Worm (Caenorhabditis elegans): ENCODE measurements around the gene cyn-9.

The cyn-9 gene

DNA sequence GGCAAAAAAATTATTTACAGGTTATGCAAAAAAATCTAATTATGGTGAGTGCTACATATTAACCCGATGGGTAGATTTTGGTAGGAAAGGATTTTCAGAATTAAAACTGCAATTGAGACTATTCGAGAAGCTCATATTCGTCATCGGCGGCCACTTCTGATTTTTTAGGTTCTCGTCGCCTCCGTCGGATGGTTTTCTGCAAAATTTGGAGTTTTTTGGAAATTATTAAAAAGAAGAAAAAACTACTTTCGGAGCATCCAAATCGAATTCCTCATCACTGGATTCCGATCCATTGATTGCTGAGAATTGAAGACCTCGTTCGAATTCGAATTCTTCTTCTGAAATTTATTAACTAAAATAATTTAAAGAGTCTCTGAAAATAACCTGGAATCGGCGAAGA, 46.5 kb downstream of the cyn-9 start (continued):
- no peak for TF ChIP-seq rcor-1 (GFP tag; IDR thresholded peaks at IDR 0.05)
- no peak for TF ChIP-seq ceh-91 (GFP tag; IDR thresholded peaks at IDR 0.05)
- TF ChIP-seq Y53G8AR.9 (GFP tag; conservative IDR thresholded peaks at IDR 0.05), result peak; percentile 62; the same call in 1 of the 2 replicates
- no peak for TF ChIP-seq repo-1 (tag; optimal IDR thresholded peaks at IDR 0.05)
- no peak for TF ChIP-seq somi-1 (GFP tag; optimal IDR thresholded peaks at IDR 0.05)
- TF ChIP-seq dpff-1 (tag; optimal IDR thresholded peaks at IDR 0.05), result peak; percentile 46
- TF ChIP-seq ztf-18 (tag; optimal IDR thresholded peaks at IDR 0.05), result no peak
- TF ChIP-seq F33H1.4 (GFP tag; IDR thresholded peaks at IDR 0.05), result no peak
- TF ChIP-seq B0261.1 (tag; optimal IDR thresholded peaks at IDR 0.05), result no peak
- no peak for TF ChIP-seq rec-8 (tag; optimal IDR thresholded peaks at IDR 0.05)
- TF ChIP-seq B0336.3 (GFP tag; IDR thresholded peaks at IDR 0.05), result no peak; the same call in 1 of the 2 replicates
- no peak for TF ChIP-seq madf-10 (tag; optimal IDR thresholded peaks at IDR 0.05)
- peak; percentile 18 for TF ChIP-seq lin-40 (tag; optimal IDR thresholded peaks at IDR 0.05)
- peak; percentile 26 for TF ChIP-seq madf-6 (GFP tag; IDR thresholded peaks at IDR 0.05)
- TF ChIP-seq attf-6 (GFP tag; IDR thresholded peaks at IDR 0.05), result no peak

DNA sequence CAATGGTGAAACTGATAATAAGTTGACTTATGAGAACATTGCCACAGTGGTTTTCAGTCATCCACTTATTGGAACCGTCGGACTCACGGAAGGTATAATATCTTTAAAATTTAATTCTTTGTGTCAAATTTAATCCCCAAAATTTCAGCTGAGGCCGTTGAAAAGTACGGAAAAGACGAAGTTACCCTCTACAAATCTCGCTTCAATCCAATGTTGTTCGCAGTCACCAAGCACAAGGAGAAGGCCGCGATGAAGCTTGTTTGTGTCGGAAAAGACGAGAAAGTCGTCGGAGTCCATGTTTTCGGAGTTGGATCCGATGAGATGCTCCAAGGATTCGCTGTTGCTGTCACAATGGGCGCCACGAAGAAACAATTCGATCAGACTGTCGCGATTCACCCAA, 47.0 kb downstream of the cyn-9 start:
- TF ChIP-seq egl-18 (GFP tag; IDR thresholded peaks at IDR 0.05) (0 out of 2 replicates have a peak, but pooled peaks have one; percentile 11), pbrm-1 (GFP tag; IDR thresholded peaks at IDR 0.05) (no peak)

DNA sequence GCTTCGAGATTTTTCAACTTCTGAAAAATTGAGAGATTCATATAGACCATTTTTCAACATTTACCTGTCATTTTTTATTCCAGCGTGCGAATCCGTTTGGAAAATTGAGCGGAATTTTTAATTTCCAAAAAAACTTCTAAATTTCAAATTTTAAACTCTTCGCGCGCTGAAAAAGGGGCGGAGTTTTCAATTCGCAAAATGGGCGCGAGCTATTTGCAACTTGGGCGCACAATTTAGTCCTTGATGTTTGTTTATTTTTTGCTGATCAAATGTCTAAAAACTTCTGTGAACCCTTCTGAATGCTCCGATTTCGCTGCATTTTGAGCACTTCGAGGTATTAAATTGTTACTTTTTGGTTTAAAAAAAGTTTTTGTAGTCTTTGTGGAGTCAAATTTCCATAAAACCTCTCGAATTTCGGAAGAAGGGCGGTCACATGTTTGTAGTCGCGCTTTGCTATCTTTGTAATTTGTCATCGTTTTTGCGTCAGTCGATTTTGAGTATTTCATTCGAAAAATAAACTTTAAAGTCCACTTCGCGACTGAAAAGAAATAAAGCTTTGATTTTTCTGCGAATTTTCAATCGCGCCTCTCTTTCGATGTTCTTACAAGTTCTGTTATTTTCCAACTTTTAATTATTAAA, 48.6 kb downstream of the cyn-9 start, which contains the start of the genes madf-8 and gsr-1:
Gene madf-8 (minus strand): TSS at position 156 of the 639 bp plus-strand sequence.
Gene gsr-1 (plus strand): TSS at position 231 of the 639 bp plus-strand sequence.
- TF ChIP-seq madf-8 (GFP tag; conservative IDR thresholded peaks at IDR 0.05), result 0 out of 2 replicates have a peak, but pooled peaks have one; percentile 21
- peak; percentile 39; the same call in 1 of the 2 replicates for TF ChIP-seq D2030.7 (GFP tag; IDR thresholded peaks at IDR 0.05)
- peak; percentile 36 for TF ChIP-seq dpl-1 (GFP tag; optimal IDR thresholded peaks at IDR 0.05)
- TF ChIP-seq pha-4 (tag; optimal IDR thresholded peaks at IDR 0.05), result no peak
- TF ChIP-seq efl-1 (GFP tag; optimal IDR thresholded peaks at IDR 0.05), result peak; percentile 55
- TF ChIP-seq ceh-100 (GFP tag; IDR thresholded peaks at IDR 0.05), result peak; percentile 15; the same call in 1 of the 2 replicates
- no peak for TF ChIP-seq madf-3 (GFP tag; IDR thresholded peaks at IDR 0.05)
- peak; percentile 45; the same call in 1 of the 2 replicates for TF ChIP-seq dox-1 (GFP tag; IDR thresholded peaks at IDR 0.05)
- peak in 1 of 3 experiments; percentile 33 for TF ChIP-seq lin-35 (GFP tag; optimal IDR thresholded peaks at IDR 0.05)
- peak; percentile 34 for TF ChIP-seq lsl-1 (GFP tag; optimal IDR thresholded peaks at IDR 0.05)
- no peak for TF ChIP-seq B0261.1 (tag; optimal IDR thresholded peaks at IDR 0.05)
- TF ChIP-seq attf-6 (GFP tag; IDR thresholded peaks at IDR 0.05), result no peak
- TF ChIP-seq mcd-1 (GFP tag; IDR thresholded peaks at IDR 0.05), result peak; percentile 27; the same call in 1 of the 2 replicates
- TF ChIP-seq xnd-1 (tag; optimal IDR thresholded peaks at IDR 0.05), result peak; percentile 16
- peak; percentile 45 for TF ChIP-seq lin-54 (GFP tag; optimal IDR thresholded peaks at IDR 0.05)
- TF ChIP-seq F33H1.4 (GFP tag; IDR thresholded peaks at IDR 0.05), result 0 out of 2 replicates have a peak, but pooled peaks have one; percentile 12
- no peak for TF ChIP-seq cebp-1 (GFP tag; IDR thresholded peaks at IDR 0.05)
- peak; percentile 14 for TF ChIP-seq cebp-1 (tag; optimal IDR thresholded peaks at IDR 0.05)
- peak; percentile 8 for TF ChIP-seq him-1 (tag; optimal IDR thresholded peaks at IDR 0.05)
- peak; percentile 17 for TF ChIP-seq ZK185.1 (tag; optimal IDR thresholded peaks at IDR 0.05; ENCODE audit: poor library complexity, severe bottlenecking)
- TF ChIP-seq madf-6 (GFP tag; IDR thresholded peaks at IDR 0.05), result peak; percentile 70
